Worm (Caenorhabditis elegans) whole organism, L4/young adult: ENCODE data around the gene kcc-2.

Source experiments
- W03F9.2 ChIP-seq: fragments of 150-350 bp; optimal IDR thresholded peaks from 2 replicates; lab custom pipeline; 2014; ENCODE audit warnings: missing biosample characterization, missing genetic modification characterization
- dao-5 ChIP-seq: sonication (generic microtip); optimal IDR thresholded peaks from 2 replicates; lab custom pipeline; 2016; ENCODE audit warnings: missing genotype, missing genetic modification characterization, moderate library complexity, missing compliant biosample characterization
- him-1 ChIP-seq: sonication (generic microtip); optimal IDR thresholded peaks from 2 replicates; lab custom pipeline; 2016; ENCODE audit warnings: missing genotype, missing genetic modification reagents, missing genetic modification characterization, missing compliant biosample characterization

ce11 chrIV:6035113-6035512 lies 5.7 kb upstream of the kcc-2 start:
- no peak for TF ChIP-seq him-1
- TF ChIP-seq W03F9.2 (tag; lab: Kevin White, UChicago): no peak
- TF ChIP-seq dao-5 (tag; lab: Kevin White, UChicago): no peak
